Worm (Caenorhabditis elegans) whole organism, midembryonic: ENCODE results near the gene srh-55.

ENCODE experiments used
- T22C8.4 ChIP-seq: fragments of 200-800 bp; sonication (Bioruptor generic); IDR thresholded peaks from 2 replicates; pipeline ENCODE4 v1.3.6; 2022; ENCODE audit warnings: missing genetic modification characterization, missing compliant biosample characterization
- cog-1 ChIP-seq: sonication (generic microtip); optimal IDR thresholded peaks from 2 replicates; lab custom pipeline; 2016; ENCODE audit warnings: missing genetic modification characterization, missing compliant biosample characterization
- flt-1 ChIP-seq: fragments of 200-800 bp; sonication (Bioruptor generic); IDR thresholded peaks from 2 replicates; pipeline ENCODE4 v1.3.6; 2022; ENCODE audit warnings: missing genetic modification characterization, missing compliant biosample characterization
- klf-2 ChIP-seq: fragments of 200-800 bp; sonication (Bioruptor generic); conservative IDR thresholded peaks from 2 replicates; pipeline ENCODE4 v1.3.6; 2022; ENCODE audit warnings: missing genetic modification reagents, missing genetic modification characterization, missing compliant biosample characterization
- med-1 ChIP-seq: sonication (generic microtip); optimal IDR thresholded peaks from 2 replicates; lab custom pipeline; 2017; ENCODE audit warnings: missing genetic modification characterization, mild to moderate bottlenecking, missing compliant biosample characterization, antibody characterized with exemption, missing genetic modification reagents; ENCODE audit not compliant: insufficient read depth
- ref-1 ChIP-seq: fragments of 200-800 bp; sonication (Bioruptor generic); conservative IDR thresholded peaks from 2 replicates; pipeline ENCODE4 v1.3.6; 2022; ENCODE audit warnings: missing genetic modification reagents, missing genetic modification characterization, missing compliant biosample characterization
- tab-1 ChIP-seq: fragments of 200-800 bp; sonication (Bioruptor generic); IDR thresholded peaks from 2 replicates; pipeline ENCODE4 v1.3.6; 2022; ENCODE audit warnings: missing genetic modification characterization, missing compliant biosample characterization
- ztf-23 ChIP-seq: fragments of 200-800 bp; sonication (Bioruptor generic); IDR thresholded peaks from 2 replicates; pipeline ENCODE4 v1.3.6; 2022; ENCODE audit warnings: missing genetic modification reagents, missing genetic modification characterization, missing compliant biosample characterization
- ztf-29 ChIP-seq: fragments of 200-800 bp; sonication (Bioruptor generic); IDR thresholded peaks from 2 replicates; pipeline ENCODE4 v1.3.6; 2022; ENCODE audit warnings: missing genetic modification reagents, missing genetic modification characterization, missing compliant biosample characterization

ce11 chrV:15186259-15186927 lies 33.0 kb downstream of the srh-55 start, which contains the start of gene Y75B12B.3:
- TF ChIP-seq flt-1 (GFP tag; lab: Robert Waterston, UW) (no peak), med-1 (GFP tag; lab: Kevin White, UChicago) (no peak), tab-1 (GFP tag; lab: Robert Waterston, UW) (no peak), klf-2 (no peak), ref-1 (GFP tag; lab: Robert Waterston, UW) (no peak), ztf-23 (GFP tag; lab: Robert Waterston, UW) (no peak), ztf-29 (no peak), cog-1 (tag; lab: Kevin White, UChicago) (no peak), T22C8.4 (GFP tag; lab: Robert Waterston, UW) (no peak)
